Fruit fly (Drosophila melanogaster) whole organism, wandering third instar larva: Measurements from ENCODE around the gene Ttc1.

Experiments
- Dfd ChIP-seq: fragments of >200 bp; optimal IDR thresholded peaks from 2 replicates; lab custom pipeline; 2017; ENCODE audit warnings: missing biosample characterization, missing genetic modification characterization
- Hr78 ChIP-seq: fragments of >200 bp; optimal IDR thresholded peaks from 2 replicates; lab custom pipeline; 2017; ENCODE audit warnings: missing biosample characterization, missing genetic modification characterization
- Hr83 ChIP-seq: fragments of 200-300 bp; sonication (Bioruptor generic); optimal IDR thresholded peaks from 2 replicates; lab custom pipeline; 2016; ENCODE audit warnings: missing biosample characterization, mild to moderate bottlenecking, missing genetic modification characterization, moderate library complexity; ENCODE audit not compliant: poor library complexity, severe bottlenecking
- Myc ChIP-seq: fragments of >200 bp; optimal IDR thresholded peaks from 2 replicates; lab custom pipeline; 2017
- N ChIP-seq: fragments of >200 bp; optimal IDR thresholded peaks from 2 replicates; lab custom pipeline; 2018; ENCODE audit warnings: missing biosample characterization, missing external identifiers, missing genetic modification characterization
- OdsH ChIP-seq: fragments of 200-800 bp; sonication (Bioruptor generic); optimal IDR thresholded peaks from 2 replicates; lab custom pipeline; 2016; ENCODE audit warnings: missing biosample characterization, mild to moderate bottlenecking, missing genetic modification characterization
- Rel ChIP-seq, 2 experiments: fragments of 200-800 bp; sonication (Bioruptor generic) in 1 of 2; optimal IDR thresholded peaks; 2 replicates in 1 of 2; 3 replicates in 1 of 2; lab custom pipeline; 2016 to 2019; ENCODE audit warnings: mild to moderate bottlenecking in 2 of 2, missing biosample characterization in 2 of 2, missing genetic modification characterization in 2 of 2, moderate library complexity in 1 of 2
- Sp1 ChIP-seq: fragments of 200-800 bp; sonication (Bioruptor generic); optimal IDR thresholded peaks from 3 replicates; lab custom pipeline; 2019; ENCODE audit warnings: missing biosample characterization, mild to moderate bottlenecking, missing genetic modification characterization, moderate library complexity
- br ChIP-seq: fragments of 200-800 bp; sonication (Bioruptor generic); optimal IDR thresholded peaks from 2 replicates; lab custom pipeline; 2016; ENCODE audit warnings: missing biosample characterization, missing genetic modification characterization
- psq ChIP-seq: fragments of 200-800 bp; sonication (Bioruptor generic); optimal IDR thresholded peaks from 3 replicates; lab custom pipeline; 2017; ENCODE audit warnings: missing biosample characterization, mild to moderate bottlenecking, missing genetic modification characterization, moderate library complexity
- usp ChIP-seq: fragments of >200 bp; optimal IDR thresholded peaks from 2 replicates; lab custom pipeline; 2017; ENCODE audit warnings: missing biosample characterization, missing genetic modification characterization

DNA sequence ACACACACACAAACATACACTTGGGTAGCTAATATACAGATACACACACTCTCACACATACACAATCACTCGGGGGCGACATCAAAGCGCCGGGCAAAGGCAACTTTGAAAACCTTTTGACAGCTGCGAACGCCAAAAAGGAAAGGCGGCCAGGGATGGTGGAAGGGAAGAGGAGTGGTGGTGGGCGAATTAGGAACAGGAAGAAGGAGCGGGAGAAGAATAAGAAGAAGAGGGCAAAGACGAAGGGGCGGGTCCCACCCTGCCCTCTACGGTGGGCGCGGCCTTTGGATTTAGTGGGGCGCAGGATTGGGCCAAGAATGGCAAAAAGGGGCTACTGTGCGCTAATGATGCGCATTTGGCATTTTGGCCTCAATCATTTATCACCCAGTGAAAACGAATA lies 46.2 kb downstream of the Ttc1 start:
- TF ChIP-seq OdsH (GFP tag; lab: Kevin White, UChicago) (no peak), usp (GFP tag; lab: Kevin White, UChicago) (no peak), psq (no peak), Sp1 (GFP tag; lab: Kevin White, UChicago) (no peak), Myc (no peak), N (no peak), Dfd (no peak), br (no peak), Hr78 (GFP tag; lab: Kevin White, UChicago) (no peak), Rel (GFP tag; optimal IDR thresholded peaks at IDR 0.05; lab: Kevin White, UChicago) (no peak), Rel (tag; optimal IDR thresholded peaks at IDR 0.05; lab: Kevin White, UChicago) (no peak), Hr83 (no peak)
